Fruit fly (Drosophila melanogaster) whole organism, pupa: ENCODE measurements around the gene Prosalpha4.
A peak's percentile ranks its signal among the peaks of the same experiment; 100 is the strongest.

Experiments used
- CG10348 ChIP-seq: fragments of 200-800 bp; sonication (Bioruptor generic); IDR thresholded peaks from 2 replicates; pipeline ENCODE4 v1.3.6; 2022; ENCODE audit warnings: missing biosample characterization, missing genetic modification characterization
- CG12605 ChIP-seq: fragments of 200-800 bp; sonication (Bioruptor generic); IDR thresholded peaks from 2 replicates; pipeline ENCODE4 v1.3.6; 2022; ENCODE audit warnings: missing biosample characterization, missing genetic modification characterization
- CG13204 ChIP-seq: fragments of 200-800 bp; sonication (Bioruptor generic); optimal IDR thresholded peaks from 2 replicates; lab custom pipeline; 2018; ENCODE audit warnings: missing biosample characterization, mild to moderate bottlenecking, missing genetic modification characterization, moderate library complexity
- CG14655 ChIP-seq: fragments of 200-800 bp; sonication (Bioruptor generic); optimal IDR thresholded peaks from 3 replicates; lab custom pipeline; 2017; ENCODE audit warnings: mild to moderate bottlenecking, missing biosample characterization, missing genetic modification reagents, missing genetic modification characterization
- CG15710 ChIP-seq: fragments of 200-800 bp; sonication (Bioruptor generic); optimal IDR thresholded peaks from 2 replicates; lab custom pipeline; 2018; ENCODE audit warnings: missing biosample characterization, mild to moderate bottlenecking, missing genetic modification characterization, moderate library complexity
- CG17806 ChIP-seq: fragments of 200-800 bp; sonication (Bioruptor generic); optimal IDR thresholded peaks from 2 replicates; lab custom pipeline; 2018; ENCODE audit warnings: missing biosample characterization, mild to moderate bottlenecking, missing genetic modification characterization, moderate library complexity
- CG32121 ChIP-seq: fragments of 200-800 bp; sonication (Bioruptor generic); IDR thresholded peaks from 2 replicates; pipeline ENCODE4 v1.3.6; 2022; ENCODE audit warnings: missing biosample characterization, missing genetic modification characterization
- CG34367 ChIP-seq: fragments of 200-800 bp; sonication (Bioruptor generic); optimal IDR thresholded peaks from 2 replicates; lab custom pipeline; 2018; ENCODE audit warnings: missing biosample characterization, mild to moderate bottlenecking, missing genetic modification characterization
- CG4496 ChIP-seq: fragments of 200-800 bp; sonication (Bioruptor generic); IDR thresholded peaks from 3 replicates; pipeline ENCODE4 v1.3.6; 2022; ENCODE audit warnings: missing biosample characterization, missing genetic modification characterization
- CG8159 ChIP-seq: fragments of 200-800 bp; sonication (Bioruptor generic); optimal IDR thresholded peaks from 3 replicates; lab custom pipeline; 2018; ENCODE audit warnings: missing biosample characterization, mild to moderate bottlenecking, missing genetic modification characterization, moderate library complexity
- CG8301 ChIP-seq: fragments of 200-800 bp; sonication (Bioruptor generic); optimal IDR thresholded peaks from 2 replicates; lab custom pipeline; 2018; ENCODE audit warnings: missing biosample characterization, mild to moderate bottlenecking, missing genetic modification characterization
- CG9948 ChIP-seq: fragments of 200-800 bp; sonication (Bioruptor generic); optimal IDR thresholded peaks from 2 replicates; lab custom pipeline; 2018; ENCODE audit warnings: missing biosample characterization, mild to moderate bottlenecking, missing genetic modification characterization, moderate library complexity
- D1 ChIP-seq: fragments of 200-800 bp; sonication (Bioruptor generic); optimal IDR thresholded peaks from 2 replicates; lab custom pipeline; 2018; ENCODE audit warnings: missing biosample characterization, mild to moderate bottlenecking, missing genetic modification characterization, moderate library complexity
- EcR ChIP-seq: fragments of 200-800 bp; sonication (Bioruptor generic); optimal IDR thresholded peaks from 3 replicates; lab custom pipeline; 2019; ENCODE audit warnings: missing biosample characterization, missing genetic modification characterization, mild to moderate bottlenecking, moderate library complexity, missing genetic modification reagents
- Ets98B ChIP-seq: fragments of 200-800 bp; sonication (Bioruptor generic); IDR thresholded peaks from 2 replicates; pipeline ENCODE4 v1.3.6; 2022; ENCODE audit warnings: missing biosample characterization, missing genetic modification characterization
- Pif1A ChIP-seq: fragments of 200-800 bp; sonication (Bioruptor generic); optimal IDR thresholded peaks from 3 replicates; lab custom pipeline; 2016; ENCODE audit warnings: missing biosample characterization, missing genetic modification characterization
- Pif1B ChIP-seq: fragments of 200-800 bp; sonication (Bioruptor generic); optimal IDR thresholded peaks from 3 replicates; lab custom pipeline; 2016; ENCODE audit warnings: missing biosample characterization, missing genetic modification characterization
- Snoo ChIP-seq: fragments of 200-800 bp; sonication (Bioruptor generic); optimal IDR thresholded peaks from 3 replicates; lab custom pipeline; 2017; ENCODE audit warnings: missing biosample characterization, mild to moderate bottlenecking, missing genetic modification characterization, inconsistent platforms
- fd96Ca ChIP-seq: fragments of 200-800 bp; sonication (Bioruptor generic); IDR thresholded peaks from 3 replicates; pipeline ENCODE4 v1.3.6; 2022; ENCODE audit warnings: missing biosample characterization, missing genetic modification characterization
- gl ChIP-seq: fragments of 200-800 bp; sonication (Bioruptor generic); optimal IDR thresholded peaks from 2 replicates; lab custom pipeline; 2018; ENCODE audit warnings: missing biosample characterization, mild to moderate bottlenecking, missing genetic modification characterization
- rn ChIP-seq: fragments of 200-800 bp; sonication (Bioruptor generic); IDR thresholded peaks from 2 replicates; pipeline ENCODE4 v1.3.6; 2022; ENCODE audit warnings: missing biosample characterization, missing genetic modification characterization

Gene Prosalpha4

DNA sequence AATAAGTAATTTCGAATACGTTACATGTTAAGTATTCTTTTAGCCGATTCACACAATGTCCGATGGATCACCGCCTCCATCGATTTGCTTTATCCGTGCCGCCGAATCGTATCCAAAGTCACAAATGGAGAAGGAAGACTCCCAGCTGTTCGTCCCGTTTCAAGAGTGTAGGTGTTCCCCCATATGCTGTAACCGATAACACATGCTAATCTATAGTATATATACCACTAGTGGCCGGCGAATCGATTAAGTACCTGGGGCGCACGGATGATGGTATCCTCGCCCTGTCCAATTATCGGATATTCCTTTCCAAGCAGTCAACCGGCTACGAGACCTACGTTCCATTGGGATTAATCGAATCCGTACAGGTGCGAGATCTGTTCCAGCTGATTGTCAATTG, 21.5 kb downstream of the Prosalpha4 start, which contains the start of gene ERp44:
Gene ERp44 (minus strand): TSS at position 101 of the 400 bp plus-strand sequence.
- TF ChIP-seq Pif1A (no peak), D1 (tag; lab: Kevin White, UChicago) (no peak), Pif1B (GFP tag; lab: Kevin White, UChicago) (no peak), fd96Ca (GFP tag; lab: Robert Waterston, UW) (no peak), CG4496 (GFP tag; lab: Robert Waterston, UW) (no peak), rn (no peak), CG9948 (no peak), Snoo (tag; lab: Kevin White, UChicago) (no peak), CG32121 (GFP tag; lab: Robert Waterston, UW) (no peak), CG8301 (tag; lab: Kevin White, UChicago) (no peak)

DNA sequence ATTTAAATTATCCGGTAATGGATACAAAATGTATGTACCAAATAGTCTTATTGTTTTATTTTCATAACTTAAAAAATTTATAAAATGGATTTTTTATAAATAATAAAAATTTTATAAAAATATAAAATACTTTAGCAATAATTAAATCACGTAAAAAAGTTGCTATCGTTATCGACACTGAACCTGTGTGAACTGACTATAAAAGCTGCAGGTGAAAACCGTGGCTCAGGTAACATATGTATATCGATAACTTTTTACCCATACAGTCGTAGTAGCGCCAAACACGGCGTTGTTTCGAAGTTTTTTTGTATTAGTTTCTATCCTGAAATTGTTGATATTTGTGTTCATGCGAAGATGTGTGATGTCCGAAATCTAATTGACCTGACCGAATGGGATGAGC, 27.6 kb downstream of the Prosalpha4 start, which contains the start of gene CG3679:
Gene CG3679 (plus strand): TSS at position 235 of the 400 bp plus-strand sequence.
- no peak for TF ChIP-seq CG13204 (GFP tag; lab: Kevin White, UChicago)
- TF ChIP-seq CG32121 (GFP tag; lab: Robert Waterston, UW), result no peak
- no peak for TF ChIP-seq CG10348 (GFP tag; lab: Robert Waterston, UW)

DNA sequence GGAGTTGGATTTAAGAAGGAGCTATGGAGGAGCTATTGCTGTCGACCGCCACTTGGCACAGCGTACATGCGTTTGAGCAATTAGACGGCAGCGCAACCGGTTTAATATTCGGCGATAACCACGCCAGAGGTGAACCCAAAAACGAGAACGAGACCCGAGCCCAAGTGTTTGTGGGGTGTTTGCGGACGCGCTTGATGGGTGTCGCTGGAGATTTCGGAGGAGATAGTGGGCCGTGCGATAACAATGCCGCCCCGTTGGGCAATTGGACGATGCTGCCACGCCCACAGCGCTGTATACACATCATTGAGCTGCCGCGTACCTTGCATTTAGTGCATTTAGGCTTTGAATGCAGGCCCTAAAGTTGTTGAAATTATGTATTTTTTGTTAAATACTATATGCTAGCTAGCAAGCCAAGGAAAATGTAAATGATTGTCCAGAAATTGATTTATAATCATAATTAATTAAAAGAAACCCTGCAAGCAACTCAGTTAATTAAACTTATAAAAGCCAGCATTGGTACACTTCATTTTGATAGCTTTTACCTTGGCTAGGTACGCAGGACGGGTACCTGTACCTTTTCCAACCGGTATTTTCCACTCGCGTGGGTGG, 32.3 kb downstream of the Prosalpha4 start, which contains the start of gene Had1:
Gene Had1 (minus strand): TSS at position 358 of the 609 bp plus-strand sequence.
- TF ChIP-seq fd96Ca (GFP tag; lab: Robert Waterston, UW), result no peak
- 0 out of 3 replicates have a peak, but pooled peaks have one; percentile 7 for TF ChIP-seq CG4496 (GFP tag; lab: Robert Waterston, UW)

DNA sequence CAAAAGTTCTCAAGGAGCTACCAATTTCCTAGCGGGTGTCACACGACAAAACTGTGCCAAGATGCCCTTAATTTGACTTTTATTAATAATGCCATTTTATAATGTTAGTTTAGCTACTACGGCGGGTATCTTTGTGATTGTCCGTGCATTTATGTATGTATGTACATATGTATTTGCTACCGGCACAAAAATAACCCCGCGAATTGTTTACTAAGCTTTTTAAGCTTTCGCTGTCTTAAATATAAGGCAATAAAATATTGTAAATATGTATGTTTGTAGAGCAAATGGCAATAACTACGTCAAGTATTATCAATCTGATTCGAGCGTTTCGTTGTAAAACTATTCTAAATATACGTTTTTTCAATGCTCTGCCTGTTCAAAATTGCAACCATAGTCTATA, 32.9 kb downstream of the Prosalpha4 start:
- TF ChIP-seq CG9948 (no peak), Snoo (tag; lab: Kevin White, UChicago) (no peak), CG14655 (GFP tag; lab: Kevin White, UChicago) (no peak), Ets98B (GFP tag; lab: Robert Waterston, UW) (no peak), CG8301 (tag; lab: Kevin White, UChicago) (no peak), D1 (tag; lab: Kevin White, UChicago) (no peak), CG12605 (no peak), CG34367 (no peak), rn (no peak), CG13204 (GFP tag; lab: Kevin White, UChicago) (no peak), CG10348 (GFP tag; lab: Robert Waterston, UW) (no peak), Pif1B (GFP tag; lab: Kevin White, UChicago) (no peak), CG32121 (GFP tag; lab: Robert Waterston, UW) (no peak), CG17806 (no peak), Pif1A (no peak), CG4496 (GFP tag; lab: Robert Waterston, UW) (no peak)

DNA sequence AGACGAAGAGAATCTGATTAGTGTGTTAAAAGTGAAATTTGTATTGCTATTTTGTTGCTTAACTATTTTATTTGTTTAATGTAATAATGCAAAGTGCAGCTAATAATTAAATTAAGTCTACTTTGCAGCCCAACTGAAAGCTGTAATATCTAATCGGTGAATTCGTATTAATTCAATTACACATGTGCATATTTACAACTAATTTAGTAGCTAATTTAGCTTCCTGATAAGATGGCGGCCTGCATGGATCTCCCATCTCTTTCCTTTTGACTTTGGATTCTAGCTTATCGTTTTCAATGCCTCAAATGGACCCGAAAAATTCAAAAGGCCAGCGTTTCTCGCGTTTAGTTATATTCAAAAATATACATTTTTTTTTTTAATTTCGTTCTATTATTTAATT, 33.7 kb downstream of the Prosalpha4 start:
- TF ChIP-seq CG17806, result no peak
- TF ChIP-seq CG13204 (GFP tag; lab: Kevin White, UChicago), result no peak
- TF ChIP-seq CG14655 (GFP tag; lab: Kevin White, UChicago), result no peak

DNA sequence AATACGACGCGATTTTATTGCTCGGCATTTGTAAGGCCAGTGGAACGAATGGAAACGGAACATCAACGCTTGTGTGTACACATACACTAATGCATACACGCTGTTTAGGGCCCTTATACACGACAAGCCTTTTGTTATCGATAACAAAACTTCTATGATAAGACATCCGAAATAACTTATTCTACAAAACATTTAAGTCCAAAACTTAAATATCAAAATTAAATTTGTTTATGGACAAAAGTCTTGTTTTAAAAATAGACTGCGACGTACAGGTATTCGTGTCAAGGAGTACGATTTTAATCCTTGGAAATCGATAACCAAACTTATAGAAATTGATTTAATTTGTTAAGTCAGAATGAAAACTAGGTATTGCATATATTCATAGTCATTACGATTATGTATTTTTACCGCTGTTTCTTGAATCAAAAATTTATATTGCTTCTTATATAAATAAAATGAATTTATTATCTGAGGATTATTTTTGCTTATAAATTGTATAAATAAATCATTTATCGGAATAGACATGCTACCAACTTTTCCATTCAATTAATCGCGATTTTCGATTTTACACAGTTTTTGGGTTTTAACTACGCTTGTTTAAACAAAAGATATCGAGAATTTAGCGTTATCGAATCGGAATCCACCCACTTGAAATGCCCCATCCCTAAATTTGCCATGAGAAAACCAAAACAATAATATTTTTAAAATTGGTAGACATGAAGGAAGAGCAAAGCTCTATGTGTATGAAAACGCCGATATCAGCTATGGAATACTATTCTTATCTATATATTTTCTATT, 37.2 kb downstream of the Prosalpha4 start, which contains the start of the genes CG9915 and SWIP:
Gene CG9915 (minus strand): TSS at position 61 of the 798 bp plus-strand sequence.
Gene SWIP (plus strand): TSS at position 632 of the 798 bp plus-strand sequence.
- peak; percentile 3 for TF ChIP-seq CG15710 (tag; lab: Kevin White, UChicago)
- TF ChIP-seq Pif1B (GFP tag; lab: Kevin White, UChicago), result no peak
- TF ChIP-seq CG4496 (GFP tag; lab: Robert Waterston, UW), result 0 out of 3 replicates have a peak, but pooled peaks have one; percentile 18

DNA sequence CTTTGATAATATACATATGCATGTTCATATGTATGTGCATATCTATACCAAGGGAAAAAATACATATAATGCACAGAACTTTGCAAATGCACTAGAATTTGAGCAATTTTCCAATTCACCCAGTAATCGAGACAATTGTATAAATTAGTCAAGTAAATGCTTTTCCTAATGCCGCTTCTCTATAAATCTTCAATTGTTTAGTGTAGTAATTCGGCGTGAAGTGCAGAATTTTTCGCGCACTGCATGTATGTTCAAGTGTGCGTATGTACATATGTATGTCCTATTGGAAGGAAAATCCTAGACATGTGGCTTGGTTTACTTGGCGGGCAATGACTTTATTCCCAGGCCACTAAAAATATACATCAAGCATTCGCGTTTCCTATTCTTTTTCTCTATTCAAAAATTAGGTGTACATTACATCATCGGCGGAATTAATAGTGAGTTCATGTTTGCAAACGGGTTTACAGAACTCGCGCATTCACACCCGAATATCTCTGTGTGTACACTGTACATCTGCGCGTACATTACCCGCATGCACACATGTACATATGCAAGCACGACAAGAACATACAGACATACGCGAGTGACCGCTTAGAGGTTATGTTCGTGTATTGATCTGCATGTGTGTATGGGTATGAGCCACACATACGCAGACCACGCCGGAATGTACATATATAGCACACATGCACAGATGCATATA, 42.9 kb downstream of the Prosalpha4 start:
- TF ChIP-seq Snoo (tag; lab: Kevin White, UChicago) (peak; percentile 39), D1 (tag; lab: Kevin White, UChicago) (no peak), CG15710 (tag; lab: Kevin White, UChicago) (peak; percentile 68), Pif1B (GFP tag; lab: Kevin White, UChicago) (peak; percentile 86), CG8301 (tag; lab: Kevin White, UChicago) (peak; percentile 76), CG32121 (GFP tag; lab: Robert Waterston, UW) (peak; percentile 48; the same call in 1 of the 2 replicates), CG17806 (peak; percentile 77), fd96Ca (GFP tag; lab: Robert Waterston, UW) (peak; percentile 83), gl (tag; lab: Kevin White, UChicago) (no peak), CG14655 (GFP tag; lab: Kevin White, UChicago) (no peak), CG8159 (tag; lab: Kevin White, UChicago) (peak; percentile 76), CG13204 (GFP tag; lab: Kevin White, UChicago) (no peak), CG34367 (peak; percentile 71), Pif1A (peak; percentile 82), CG10348 (GFP tag; lab: Robert Waterston, UW) (no peak), Ets98B (GFP tag; lab: Robert Waterston, UW) (peak; percentile 73), CG4496 (GFP tag; lab: Robert Waterston, UW) (peak; percentile 87), rn (peak; percentile 64), CG12605 (peak; percentile 68), CG9948 (peak; percentile 79), EcR (GFP tag; lab: Kevin White, UChicago) (peak; percentile 94)
